Worm (Caenorhabditis elegans) whole organism, L4/young adult: Measurements from ENCODE around the gene irld-63.

ENCODE experiments used
- W03F9.2 ChIP-seq: fragments of 150-350 bp; optimal IDR thresholded peaks from 2 replicates; lab custom pipeline; 2014; ENCODE audit warnings: missing biosample characterization, missing genetic modification characterization
- dao-5 ChIP-seq: sonication (generic microtip); optimal IDR thresholded peaks from 2 replicates; lab custom pipeline; 2016; ENCODE audit warnings: missing genotype, missing genetic modification characterization, moderate library complexity, missing compliant biosample characterization

- TF ChIP-seq W03F9.2 (tag; lab: Kevin White, UChicago) (no peak), dao-5 (tag; lab: Kevin White, UChicago) (no peak)
Observed at ce11 chrII:2927533-2927932, 3.0 kb upstream of the irld-63 start, which contains the start of the genes ZK355.3 and ZK355.8.
